Worm (Caenorhabditis elegans) whole organism, young adult: Measurements from ENCODE around the gene Y39G8B.5.

ENCODE experiments used
- C17E4.6 ChIP-seq: fragments of 200-800 bp; sonication (Bioruptor generic); IDR thresholded peaks from 2 replicates; pipeline ENCODE4 v1.3.6; 2022; ENCODE audit warnings: missing genetic modification reagents, missing genetic modification characterization, missing compliant biosample characterization
- T26A5.8 ChIP-seq: sonication (generic microtip); optimal IDR thresholded peaks from 2 replicates; lab custom pipeline; 2016; ENCODE audit warnings: missing genetic modification characterization, missing compliant biosample characterization
- ama-1 ChIP-seq, 3 experiments: fragments of 150-350 bp in 1 of 3; sonication (generic microtip) in 2 of 3; optimal IDR thresholded peaks; 2 replicates each; lab custom pipeline; 2014 to 2018; ENCODE audit warnings: missing biosample characterization in 2 of 3, missing genetic modification characterization in 2 of 3, missing genetic modification reagents in 2 of 3
- attf-3 ChIP-seq: fragments of 200-800 bp; sonication (Bioruptor generic); conservative IDR thresholded peaks from 2 replicates; pipeline ENCODE4 v1.3.6; 2022; ENCODE audit warnings: missing genetic modification reagents, missing genetic modification characterization, missing compliant biosample characterization
- dpl-1 ChIP-seq: fragments of 150-350 bp; optimal IDR thresholded peaks from 2 replicates; lab custom pipeline; 2014; ENCODE audit warnings: missing biosample characterization, missing genetic modification reagents, missing genetic modification characterization
- let-607 ChIP-seq, 2 experiments: fragments of 200-800 bp in 1 of 2; sonication (Bioruptor generic) in 1 of 2; sonication (generic microtip) in 1 of 2; optimal IDR thresholded peaks; 2 replicates each; lab custom pipeline; 2016 to 2018; ENCODE audit warnings: mild to moderate bottlenecking in 2 of 2, missing compliant biosample characterization in 2 of 2, missing genetic modification characterization in 2 of 2, moderate library complexity in 2 of 2, missing genotype in 1 of 2
- nhr-27 ChIP-seq: fragments of 200-800 bp; sonication (Bioruptor generic); optimal IDR thresholded peaks from 2 replicates; lab custom pipeline; 2018; ENCODE audit warnings: mild to moderate bottlenecking, missing genetic modification characterization, moderate library complexity, missing compliant biosample characterization
- pha-4 ChIP-seq: fragments of 150-350 bp; sonication (generic microtip); optimal IDR thresholded peaks from 2 replicates; lab custom pipeline; 2014; ENCODE audit warnings: missing biosample characterization, missing genetic modification reagents, missing genetic modification characterization
- snpc-4 ChIP-seq, 5 experiments: fragments of 150-350 bp in 1 of 5; sonication (generic microtip) in 4 of 5; optimal IDR thresholded peaks; 2 replicates each; lab custom pipeline; 2014 to 2018; ENCODE audit warnings: missing genetic modification characterization in 5 of 5, missing biosample characterization in 3 of 5, antibody characterized with exemption in 2 of 5, mild to moderate bottlenecking in 2 of 5, missing compliant biosample characterization in 2 of 5, missing genotype in 2 of 5, moderate library complexity in 2 of 5, missing genetic modification reagents in 1 of 5

- TF ChIP-seq snpc-4 (GFP tag; optimal IDR thresholded peaks at IDR 0.05; lab: Kevin White, UChicago): no peak
- no peak for TF ChIP-seq snpc-4 (tag; optimal IDR thresholded peaks at IDR 0.05; lab: Kevin White, UChicago)
- no peak for TF ChIP-seq T26A5.8 (tag; lab: Kevin White, UChicago)
- TF ChIP-seq dpl-1 (GFP tag; lab: Kevin White, UChicago): no peak
- TF ChIP-seq pha-4 (tag; lab: Kevin White, UChicago): no peak
- TF ChIP-seq ama-1 (optimal IDR thresholded peaks at IDR 0.05; lab: Kevin White, UChicago): no peak
- no peak for TF ChIP-seq ama-1 (GFP tag; optimal IDR thresholded peaks at IDR 0.05; lab: Kevin White, UChicago)
- no peak for TF ChIP-seq let-607 (tag; optimal IDR thresholded peaks at IDR 0.05; lab: Kevin White, UChicago)
- TF ChIP-seq nhr-27 (tag; lab: Kevin White, UChicago): no peak
- no peak for TF ChIP-seq C17E4.6
- no peak for TF ChIP-seq attf-3 (GFP tag; lab: Robert Waterston, UW)
Observed at ce11 chrII:13982923-13983322, 8.7 kb downstream of the Y39G8B.5 start, which contains the start of the genes Y39G8B.13 and Y39G8B.10.
